Fruit fly (Drosophila melanogaster): ENCODE results near the gene CG13375.

DNA sequence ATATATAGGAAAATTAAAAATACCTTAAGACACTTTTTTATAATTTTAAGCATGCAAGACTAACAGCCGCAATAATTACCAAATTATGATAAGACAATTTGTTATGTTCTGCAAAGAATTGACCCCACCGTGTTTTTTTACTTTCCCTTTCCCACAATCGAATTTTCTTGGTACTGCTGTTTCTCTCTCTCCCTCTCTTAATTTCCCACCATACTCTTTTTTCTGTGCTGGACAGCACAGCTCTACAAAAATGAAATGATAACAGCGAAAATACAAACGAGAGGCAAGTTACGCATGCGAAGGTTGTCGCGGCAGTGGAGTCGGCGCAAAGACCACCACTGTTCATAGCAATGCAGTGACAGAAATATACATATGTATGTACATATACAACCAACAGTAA, 16.9 kb downstream of the CG13375 start:
- no peak for TF ChIP-seq Myc (optimal IDR thresholded peaks at IDR 0.05)
- no peak for TF ChIP-seq h (optimal IDR thresholded peaks at IDR 0.05)
- TF ChIP-seq psq (optimal IDR thresholded peaks at IDR 0.05): no peak
- TF ChIP-seq Sin3A (optimal IDR thresholded peaks at IDR 0.05): no peak
